Fruit fly (Drosophila melanogaster): Measurements from ENCODE around the gene wkd.

The wkd gene

DNA sequence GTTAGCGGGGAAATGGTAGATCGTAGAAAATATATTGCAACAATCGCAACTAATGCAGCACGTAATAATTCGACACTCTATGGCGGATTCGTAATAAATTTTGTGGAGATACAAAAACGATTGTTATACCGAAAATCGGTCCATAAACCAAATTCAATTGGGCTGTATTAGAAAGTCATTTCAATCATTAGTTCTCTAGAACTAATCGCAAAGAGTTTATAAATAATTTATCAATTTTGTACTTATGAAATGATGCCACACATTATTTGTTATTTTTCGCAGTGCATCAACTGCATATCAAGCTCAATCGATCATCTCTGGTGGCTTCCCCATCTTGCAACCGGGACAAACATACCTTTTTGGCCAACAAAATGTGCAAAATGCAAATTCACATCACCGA is 31.1 kb downstream of the wkd start:
- TF ChIP-seq CG11085 (GFP tag; IDR thresholded peaks at IDR 0.05): no peak
- no peak for TF ChIP-seq bbx (GFP tag; IDR thresholded peaks at IDR 0.05; ENCODE audit: partially characterized antibody)
- TF ChIP-seq Fer1 (GFP tag; optimal IDR thresholded peaks at IDR 0.05): no peak
- no peak for TF ChIP-seq Myb (GFP tag; optimal IDR thresholded peaks at IDR 0.05)
- no peak for TF ChIP-seq dan (GFP tag; IDR thresholded peaks at IDR 0.05)
- TF ChIP-seq sob (GFP tag; IDR thresholded peaks at IDR 0.05): no peak
- TF ChIP-seq pho (GFP tag; optimal IDR thresholded peaks at IDR 0.05): no peak
- no peak for TF ChIP-seq CG12071 (GFP tag; optimal IDR thresholded peaks at IDR 0.05)
- TF ChIP-seq Hr78 (GFP tag; optimal IDR thresholded peaks at IDR 0.05): no peak
- no peak for TF ChIP-seq gro (GFP tag; optimal IDR thresholded peaks at IDR 0.05)
- TF ChIP-seq CG8359 (GFP tag; optimal IDR thresholded peaks at IDR 0.05; ENCODE audit: borderline replicate concordance): no peak

DNA sequence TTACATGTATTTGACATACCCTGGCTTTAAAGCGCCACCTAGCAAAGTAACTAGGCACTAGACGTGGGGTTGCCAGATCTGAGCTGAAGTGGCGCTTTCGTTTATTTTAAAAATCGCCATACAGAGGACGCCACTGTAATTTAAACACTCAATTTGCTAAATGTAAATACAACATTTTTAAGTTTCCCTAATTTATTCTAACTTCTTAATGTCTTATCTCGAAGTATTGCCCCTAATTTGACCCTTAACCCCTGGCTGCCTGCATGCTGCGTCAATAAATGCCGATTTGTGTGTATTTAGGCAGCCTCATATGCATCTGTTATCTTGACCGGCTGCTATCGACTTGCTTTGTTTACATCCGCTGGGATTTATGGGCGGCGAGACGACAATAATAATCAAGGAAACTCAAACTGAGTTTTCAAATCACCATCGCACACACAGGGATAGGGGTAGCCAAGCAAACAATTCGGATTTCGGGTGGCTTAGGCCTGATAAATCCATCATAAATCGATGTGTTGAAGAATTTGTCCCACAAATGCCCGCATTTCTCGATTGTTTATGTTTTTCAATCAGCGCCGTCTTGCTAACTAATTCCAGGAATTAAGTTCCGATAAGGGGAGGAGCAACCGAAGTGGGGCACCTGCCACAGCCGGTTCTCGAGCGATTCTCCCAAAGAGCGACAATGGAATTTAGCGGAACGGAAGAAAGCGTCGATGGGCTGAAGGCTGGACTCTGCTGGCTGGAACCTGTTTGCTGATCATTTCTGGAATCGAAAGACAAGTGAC is 32.1 kb downstream of the wkd start:
- no peak for TF ChIP-seq dimm (GFP tag; IDR thresholded peaks at IDR 0.05)
- TF ChIP-seq ac (GFP tag; optimal IDR thresholded peaks at IDR 0.05): peak; percentile 41
- peak; percentile 1 for TF ChIP-seq ATbp (GFP tag; optimal IDR thresholded peaks at IDR 0.05)
- no peak for TF ChIP-seq Doc2 (GFP tag; IDR thresholded peaks at IDR 0.05)
- 0 out of 2 replicates have a peak, but pooled peaks have one; percentile 37 for TF ChIP-seq CG6689 (GFP tag; IDR thresholded peaks at IDR 0.05)
- TF ChIP-seq CG8478 (optimal IDR thresholded peaks at IDR 0.05): no peak
- TF ChIP-seq ash1 (GFP tag; optimal IDR thresholded peaks at IDR 0.05): no peak
- peak; percentile 65 for TF ChIP-seq bcd (GFP tag; optimal IDR thresholded peaks at IDR 0.05)
- no peak for TF ChIP-seq CHES-1-like (GFP tag; optimal IDR thresholded peaks at IDR 0.05)
- TF ChIP-seq gsb (GFP tag; IDR thresholded peaks at IDR 0.05): no peak
- TF ChIP-seq CG12071 (GFP tag; optimal IDR thresholded peaks at IDR 0.05): no peak
- peak; percentile 48 for TF ChIP-seq CG1603 (tag; optimal IDR thresholded peaks at IDR 0.05)
- peak; percentile 60; the same call in 1 of the 3 replicates for TF ChIP-seq otp (GFP tag; IDR thresholded peaks at IDR 0.05)
- peak; percentile 24; the same call in 1 of the 2 replicates for TF ChIP-seq Awh (GFP tag; IDR thresholded peaks at IDR 0.05)
- TF ChIP-seq mirr (GFP tag; optimal IDR thresholded peaks at IDR 0.05): no peak
- TF ChIP-seq row (GFP tag; IDR thresholded peaks at IDR 0.05): peak; percentile 42; the same call in 2 of the 3 replicates
- TF ChIP-seq PHDP (tag; optimal IDR thresholded peaks at IDR 0.05): peak; percentile 60
- no peak for TF ChIP-seq Lpt (GFP tag; optimal IDR thresholded peaks at IDR 0.05)
- no peak for TF ChIP-seq wdn (GFP tag; IDR thresholded peaks at IDR 0.05)
- TF ChIP-seq CG13775 (GFP tag; optimal IDR thresholded peaks at IDR 0.05): peak; percentile 9
- no peak for TF ChIP-seq al (GFP tag; IDR thresholded peaks at IDR 0.05)
- no peak for TF ChIP-seq cwo (GFP tag; optimal IDR thresholded peaks at IDR 0.05)
- peak; percentile 48 to 54 for TF ChIP-seq Hr51 (GFP tag; optimal IDR thresholded peaks at IDR 0.05)
- no peak for TF ChIP-seq CG3281 (GFP tag; optimal IDR thresholded peaks at IDR 0.05)
- no peak for TF ChIP-seq pan (optimal IDR thresholded peaks at IDR 0.05)
- peak in 1 of 2 experiments; percentile 57 for TF ChIP-seq pan (GFP tag; optimal IDR thresholded peaks at IDR 0.05 in 1 of 2, IDR thresholded peaks at IDR 0.05 in 1 of 2)
- TF ChIP-seq BEAF-32 (GFP tag; optimal IDR thresholded peaks at IDR 0.05): peak; percentile 16
- no peak for TF ChIP-seq CrebB (tag; optimal IDR thresholded peaks at IDR 0.05)
- TF ChIP-seq pzg (GFP tag; optimal IDR thresholded peaks at IDR 0.05): peak; percentile 24
- TF ChIP-seq B-H1 (GFP tag; IDR thresholded peaks at IDR 0.05): no peak; the same call in 2 of the 3 replicates
- TF ChIP-seq CG2129 (GFP tag; IDR thresholded peaks at IDR 0.05; ENCODE audit: partially characterized antibody): no peak
- TF ChIP-seq CG17829 (tag; optimal IDR thresholded peaks at IDR 0.05): peak; percentile 78
- TF ChIP-seq nmo (GFP tag; optimal IDR thresholded peaks at IDR 0.05): peak; percentile 66
- TF ChIP-seq zen2 (GFP tag; IDR thresholded peaks at IDR 0.05; ENCODE audit: partially characterized antibody): no peak
- no peak for TF ChIP-seq CG3726 (GFP tag; IDR thresholded peaks at IDR 0.05)
- TF ChIP-seq bsh (GFP tag; optimal IDR thresholded peaks at IDR 0.05): peak in 1 of 2 experiments; percentile 54
- TF ChIP-seq CG13894 (tag; optimal IDR thresholded peaks at IDR 0.05): peak; percentile 15
- no peak for TF ChIP-seq tap (tag; optimal IDR thresholded peaks at IDR 0.05)

All from whole organism, embryonic.